Worm (Caenorhabditis elegans): ENCODE measurements around the gene mrps-31.

DNA sequence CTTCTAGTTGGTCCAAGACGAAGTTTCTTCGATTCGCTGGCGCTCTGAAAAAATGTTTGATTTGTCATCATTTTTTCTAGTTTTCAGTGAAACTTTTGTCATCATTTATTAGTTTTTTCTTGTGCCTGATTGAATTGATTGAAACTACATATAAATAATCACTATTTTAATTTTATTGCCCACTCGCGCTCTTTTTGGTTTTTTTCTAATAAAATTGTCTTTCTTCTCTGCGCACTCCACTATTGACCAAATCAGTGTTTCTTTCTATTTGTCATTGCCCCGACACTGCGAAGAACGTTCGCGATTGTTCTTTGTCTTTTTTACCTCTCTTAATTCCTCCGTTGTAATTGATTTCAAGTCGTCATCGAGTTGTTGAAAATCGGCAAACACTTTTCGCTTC, 20.1 kb upstream of the mrps-31 start:
- no peak for TF ChIP-seq ceh-31 (tag; optimal IDR thresholded peaks at IDR 0.05)
- no peak for TF ChIP-seq ama-1 (optimal IDR thresholded peaks at IDR 0.05)
- no peak for TF ChIP-seq odd-2 (tag; optimal IDR thresholded peaks at IDR 0.05)
- no peak for TF ChIP-seq K09A11.1 (tag; optimal IDR thresholded peaks at IDR 0.05; ENCODE audit: insufficient read depth)
- TF ChIP-seq nfya-1 (tag; optimal IDR thresholded peaks at IDR 0.05), result no peak
- TF ChIP-seq pat-9 (tag; optimal IDR thresholded peaks at IDR 0.05), result no peak
- no peak for TF ChIP-seq fkh-6 (tag; optimal IDR thresholded peaks at IDR 0.05)
- no peak for TF ChIP-seq ref-2 (tag; optimal IDR thresholded peaks at IDR 0.05)
- no peak for TF ChIP-seq pag-3 (tag; optimal IDR thresholded peaks at IDR 0.05; ENCODE audit: borderline replicate concordance)
- no peak for TF ChIP-seq fkh-10 (GFP tag; optimal IDR thresholded peaks at IDR 0.05)
- no peak for TF ChIP-seq elt-2 (tag; optimal IDR thresholded peaks at IDR 0.05)
- no peak for TF ChIP-seq mec-3 (tag; optimal IDR thresholded peaks at IDR 0.05; ENCODE audit: borderline replicate concordance)

Measured in whole organism, late embryonic.